Worm (Caenorhabditis elegans) whole organism, L4 larva: ENCODE data around the gene cwp-5.

Experiments
- ZK337.2 ChIP-seq: fragments of 200-800 bp; sonication (Bioruptor generic); IDR thresholded peaks from 2 replicates; pipeline ENCODE4 v1.3.6; 2022; ENCODE audit warnings: missing genetic modification reagents, missing genetic modification characterization, missing compliant biosample characterization
- arid-1 ChIP-seq: fragments of 200-800 bp; sonication (Bioruptor generic); conservative IDR thresholded peaks from 2 replicates; pipeline ENCODE4 v1.3.6; 2022; ENCODE audit warnings: missing genetic modification reagents, missing genetic modification characterization, missing compliant biosample characterization
- ceh-28 ChIP-seq: fragments of 150-350 bp; optimal IDR thresholded peaks from 2 replicates; lab custom pipeline; 2014; ENCODE audit warnings: missing biosample characterization, missing genetic modification reagents, missing genetic modification characterization
- gei-8 ChIP-seq: fragments of 200-800 bp; sonication (Bioruptor generic); optimal IDR thresholded peaks from 2 replicates; lab custom pipeline; 2018; ENCODE audit warnings: mild to moderate bottlenecking, missing genetic modification characterization, missing compliant biosample characterization
- nhr-25 ChIP-seq: sonication (generic microtip); optimal IDR thresholded peaks from 2 replicates; lab custom pipeline; 2017; ENCODE audit warnings: missing genetic modification characterization, mild to moderate bottlenecking, missing compliant biosample characterization, antibody characterized with exemption, moderate library complexity, borderline replicate concordance; ENCODE audit not compliant: insufficient read depth
- rbr-2 ChIP-seq: sonication (generic microtip); optimal IDR thresholded peaks from 2 replicates; lab custom pipeline; 2016; ENCODE audit warnings: missing genotype, missing genetic modification characterization, missing compliant biosample characterization
- unc-39 ChIP-seq: sonication (generic microtip); optimal IDR thresholded peaks from 2 replicates; lab custom pipeline; 2017; ENCODE audit warnings: missing biosample characterization, missing genetic modification characterization

DNA sequence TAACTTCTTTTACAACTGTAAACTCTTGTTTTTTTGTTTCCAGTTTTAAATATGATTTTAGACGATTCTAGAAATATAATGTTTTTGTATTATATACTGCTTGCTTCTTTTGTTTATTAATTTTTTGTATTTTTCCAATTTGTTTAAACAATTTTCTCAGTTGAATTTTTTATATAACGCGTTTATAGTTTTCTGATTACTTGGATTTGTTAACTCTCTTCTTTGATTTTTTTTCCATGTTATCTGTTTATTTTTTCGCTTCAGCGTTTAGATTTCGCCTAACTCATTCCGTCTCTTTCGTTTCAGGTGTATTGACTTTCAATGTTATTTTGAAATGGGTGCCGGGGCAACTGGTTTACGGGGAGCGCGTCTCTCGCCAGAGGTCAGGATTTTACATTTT lies 1.2 kb upstream of the cwp-5 start, which contains the start of gene gpa-6:
- TF ChIP-seq arid-1 (no peak), rbr-2 (tag; lab: Kevin White, UChicago) (no peak), ceh-28 (tag; lab: Kevin White, UChicago) (no peak), unc-39 (tag; lab: Kevin White, UChicago) (no peak), ZK337.2 (GFP tag; lab: Robert Waterston, UW) (no peak), nhr-25 (no peak), gei-8 (GFP tag; lab: Kevin White, UChicago) (no peak)
